Fruit fly (Drosophila melanogaster) whole organism, adult: ENCODE measurements around the gene CG11164.

Experiments
- CG11617 ChIP-seq: fragments of 200-800 bp; sonication (Bioruptor generic); optimal IDR thresholded peaks from 2 replicates; lab custom pipeline; 2017; ENCODE audit warnings: mild to moderate bottlenecking, missing biosample characterization, missing genetic modification reagents, missing genetic modification characterization
- CG12768 ChIP-seq: fragments of 200-800 bp; sonication (Bioruptor generic); optimal IDR thresholded peaks from 2 replicates; lab custom pipeline; 2017; ENCODE audit warnings: missing biosample characterization, missing genetic modification characterization, mild to moderate bottlenecking, moderate library complexity, missing genetic modification reagents
- CG14711 ChIP-seq: fragments of 200-800 bp; sonication (Bioruptor generic); optimal IDR thresholded peaks from 2 replicates; lab custom pipeline; 2018; ENCODE audit warnings: missing biosample characterization, mild to moderate bottlenecking, missing genetic modification characterization, moderate library complexity
- CG1620 ChIP-seq: fragments of 200-800 bp; sonication (Bioruptor generic); optimal IDR thresholded peaks from 2 replicates; lab custom pipeline; 2016; ENCODE audit warnings: missing biosample characterization, missing genetic modification characterization
- CG33017 ChIP-seq: fragments of 200-800 bp; sonication (Bioruptor generic); optimal IDR thresholded peaks from 2 replicates; lab custom pipeline; 2018; ENCODE audit warnings: missing biosample characterization, mild to moderate bottlenecking, missing genetic modification characterization, moderate library complexity
- CG5204 ChIP-seq: fragments of 200-800 bp; sonication (Bioruptor generic); optimal IDR thresholded peaks from 2 replicates; lab custom pipeline; 2016; ENCODE audit warnings: missing biosample characterization, missing genetic modification characterization
- CG7045 ChIP-seq: fragments of 200-800 bp; sonication (Bioruptor generic); optimal IDR thresholded peaks from 2 replicates; lab custom pipeline; 2017; ENCODE audit warnings: missing biosample characterization, mild to moderate bottlenecking, missing genetic modification characterization
- CG7101 ChIP-seq: fragments of 200-800 bp; sonication (Bioruptor generic); optimal IDR thresholded peaks from 2 replicates; lab custom pipeline; 2018; ENCODE audit warnings: missing biosample characterization, mild to moderate bottlenecking, missing genetic modification characterization, moderate library complexity
- Clk ChIP-seq: fragments of 200-800 bp; sonication (Bioruptor generic); optimal IDR thresholded peaks from 2 replicates; lab custom pipeline; 2017; ENCODE audit warnings: missing biosample characterization, missing genetic modification characterization
- Crg-1 ChIP-seq: fragments of 200-800 bp; sonication (Bioruptor generic); optimal IDR thresholded peaks from 2 replicates; lab custom pipeline; 2016; ENCODE audit warnings: missing biosample characterization, missing genetic modification characterization
- Hr96 ChIP-seq: fragments of 200-800 bp; sonication (Bioruptor generic); optimal IDR thresholded peaks from 2 replicates; lab custom pipeline; 2016; ENCODE audit warnings: missing biosample characterization, missing genetic modification characterization
- Mnt ChIP-seq: fragments of 200-800 bp; sonication (Bioruptor generic); optimal IDR thresholded peaks from 2 replicates; lab custom pipeline; 2016; ENCODE audit warnings: missing biosample characterization, mild to moderate bottlenecking, missing genetic modification characterization
- bab1 ChIP-seq: fragments of 200-800 bp; sonication (Bioruptor generic); optimal IDR thresholded peaks from 3 replicates; lab custom pipeline; 2019; ENCODE audit warnings: missing biosample characterization, mild to moderate bottlenecking, missing genetic modification characterization, moderate library complexity
- cic ChIP-seq: fragments of 200-800 bp; sonication (Bioruptor generic); optimal IDR thresholded peaks from 2 replicates; lab custom pipeline; 2017; ENCODE audit warnings: missing biosample characterization, mild to moderate bottlenecking, missing genetic modification characterization, moderate library complexity
- cnc ChIP-seq, 2 experiments: fragments of >200 bp; optimal IDR thresholded peaks; 2 replicates each; lab custom pipeline; 2017
- kay ChIP-seq: fragments of 200-800 bp; sonication (Bioruptor generic); peaks from one replicate; lab custom pipeline; 2016; ENCODE audit warnings: missing biosample characterization, missing genetic modification characterization, borderline replicate concordance
- ovo ChIP-seq: fragments of 200-800 bp; sonication (Bioruptor generic); optimal IDR thresholded peaks from 2 replicates; lab custom pipeline; 2016; ENCODE audit warnings: missing biosample characterization, missing genetic modification characterization
- pad ChIP-seq: fragments of 200-800 bp; sonication (Bioruptor generic); optimal IDR thresholded peaks from 3 replicates; lab custom pipeline; 2017; ENCODE audit warnings: missing biosample characterization, missing genetic modification characterization, mild to moderate bottlenecking, moderate library complexity, missing genetic modification reagents
- tj ChIP-seq: fragments of 200-800 bp; sonication (Bioruptor generic); optimal IDR thresholded peaks from 3 replicates; lab custom pipeline; 2017; ENCODE audit warnings: missing biosample characterization, mild to moderate bottlenecking, missing genetic modification characterization, moderate library complexity
- toe ChIP-seq: fragments of 200-800 bp; sonication (Bioruptor generic); optimal IDR thresholded peaks from 2 replicates; lab custom pipeline; 2016; ENCODE audit warnings: missing biosample characterization, missing genetic modification characterization

Gene CG11164

DNA sequence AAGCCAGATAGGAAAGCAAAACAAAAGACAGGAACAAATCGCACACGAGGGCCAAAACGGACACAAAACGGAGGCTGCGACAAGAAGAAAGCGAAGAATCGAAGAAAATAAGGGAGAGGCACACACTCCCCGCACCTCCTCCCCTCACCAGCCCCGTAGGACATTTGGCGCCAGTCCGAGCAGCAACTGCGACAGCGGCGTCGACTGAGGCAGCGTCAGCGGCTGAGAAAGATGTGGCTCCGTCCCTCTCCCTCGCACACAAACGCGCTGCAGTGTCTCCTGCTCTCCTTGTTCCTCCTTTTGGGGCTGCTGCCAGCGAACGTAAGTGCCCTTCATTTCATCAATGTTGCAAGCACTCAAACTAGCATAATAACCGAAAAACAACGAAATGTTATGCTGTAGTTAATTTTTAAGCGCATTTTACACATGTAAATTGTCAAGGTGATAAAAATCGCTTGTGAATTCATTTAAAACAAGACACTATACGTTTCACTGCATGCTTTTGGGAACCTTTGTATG is 2.6 kb downstream of the CG11164 start:
- no peak for TF ChIP-seq bab1 (GFP tag; lab: Kevin White, UChicago)
- no peak for TF ChIP-seq pad (GFP tag; lab: Kevin White, UChicago)
- no peak for TF ChIP-seq CG14711
- no peak for TF ChIP-seq CG1620 (GFP tag; lab: Kevin White, UChicago)
- no peak for TF ChIP-seq Hr96
- TF ChIP-seq Mnt (GFP tag; lab: Kevin White, UChicago) = no peak
- TF ChIP-seq CG33017 = no peak
- TF ChIP-seq Crg-1 (GFP tag; lab: Kevin White, UChicago) = no peak
- no peak for TF ChIP-seq tj (GFP tag; lab: Kevin White, UChicago)
- no peak for TF ChIP-seq CG7101 (tag; lab: Kevin White, UChicago)
- TF ChIP-seq CG5204 (GFP tag; lab: Kevin White, UChicago) = no peak
- TF ChIP-seq CG11617 (GFP tag; lab: Kevin White, UChicago) = no peak

DNA sequence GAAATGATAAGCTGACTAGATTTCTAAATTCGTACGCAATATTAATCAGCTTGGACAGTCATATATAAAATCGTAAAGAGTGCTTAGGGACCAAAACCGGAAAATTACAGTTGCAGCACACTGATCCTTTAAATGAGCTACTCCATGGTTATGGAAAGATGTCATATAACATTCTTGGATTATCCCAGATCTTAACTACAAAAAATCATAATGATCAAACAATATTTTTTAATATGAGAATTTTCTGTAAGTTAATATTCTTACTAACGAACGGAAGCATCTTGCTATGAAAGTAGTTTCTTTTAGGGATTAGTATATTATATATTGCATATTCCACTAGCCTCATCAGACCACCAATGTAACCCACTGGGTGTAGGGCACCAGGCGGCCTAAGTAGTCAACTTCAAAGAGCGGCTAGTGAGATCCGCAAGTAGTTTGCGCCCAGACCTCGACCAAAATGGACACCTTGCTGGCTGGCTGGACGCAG is 8.7 kb downstream of the CG11164 start, which contains the start of gene CG11162:
CG11162 (plus strand) TSS at position 437 of the 487 bp plus-strand sequence.
- peak; percentile 19 for TF ChIP-seq pad (GFP tag; lab: Kevin White, UChicago)
- peak; percentile 8 for TF ChIP-seq CG11617 (GFP tag; lab: Kevin White, UChicago)
- TF ChIP-seq CG7045 (GFP tag; lab: Kevin White, UChicago) = no peak
- TF ChIP-seq Crg-1 (GFP tag; lab: Kevin White, UChicago) = no peak
- no peak for TF ChIP-seq ovo (GFP tag; lab: Kevin White, UChicago)
- TF ChIP-seq CG7101 (tag; lab: Kevin White, UChicago) = peak; percentile 53
- TF ChIP-seq CG14711 = peak; percentile 27
- TF ChIP-seq cic (GFP tag; lab: Kevin White, UChicago) = no peak

DNA sequence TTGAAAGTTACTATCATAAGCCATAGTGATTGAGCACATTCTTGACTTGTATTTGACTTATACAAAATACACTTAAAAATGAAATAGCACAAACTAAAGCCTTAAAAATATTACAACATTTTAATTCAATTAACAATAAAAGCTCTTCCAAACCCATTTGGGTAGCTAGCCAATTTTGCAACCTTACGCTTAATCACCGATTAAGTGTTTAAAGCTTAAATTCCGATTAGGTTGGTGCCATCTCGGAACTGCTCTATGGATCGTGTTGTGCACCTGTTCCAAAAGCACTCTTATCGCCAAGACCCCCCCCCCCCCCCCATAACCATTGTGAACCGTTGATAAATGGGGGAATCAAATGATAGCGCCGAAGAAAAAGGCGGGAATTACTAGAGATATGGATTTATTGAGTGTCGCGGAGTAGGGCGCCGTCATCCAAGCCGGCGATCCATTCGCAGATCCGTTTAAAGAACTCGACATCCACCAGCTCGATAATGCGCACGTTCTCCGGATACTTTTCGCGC is 10.2 kb downstream of the CG11164 start:
- TF ChIP-seq toe (no peak), cic (GFP tag; lab: Kevin White, UChicago) (peak; percentile 16), CG5204 (GFP tag; lab: Kevin White, UChicago) (no peak), CG1620 (GFP tag; lab: Kevin White, UChicago) (no peak), cnc (optimal IDR thresholded peaks at IDR 0.05; lab: Kevin White, UChicago) (no peak), CG11617 (GFP tag; lab: Kevin White, UChicago) (no peak), tj (GFP tag; lab: Kevin White, UChicago) (no peak), Hr96 (no peak), Crg-1 (GFP tag; lab: Kevin White, UChicago) (no peak), bab1 (GFP tag; lab: Kevin White, UChicago) (no peak), pad (GFP tag; lab: Kevin White, UChicago) (no peak), CG7045 (GFP tag; lab: Kevin White, UChicago) (no peak), CG14711 (no peak), Clk (no peak), Mnt (GFP tag; lab: Kevin White, UChicago) (peak; percentile 49), CG12768 (GFP tag; lab: Kevin White, UChicago) (no peak), CG7101 (tag; lab: Kevin White, UChicago) (no peak), ovo (GFP tag; lab: Kevin White, UChicago) (no peak)

DNA sequence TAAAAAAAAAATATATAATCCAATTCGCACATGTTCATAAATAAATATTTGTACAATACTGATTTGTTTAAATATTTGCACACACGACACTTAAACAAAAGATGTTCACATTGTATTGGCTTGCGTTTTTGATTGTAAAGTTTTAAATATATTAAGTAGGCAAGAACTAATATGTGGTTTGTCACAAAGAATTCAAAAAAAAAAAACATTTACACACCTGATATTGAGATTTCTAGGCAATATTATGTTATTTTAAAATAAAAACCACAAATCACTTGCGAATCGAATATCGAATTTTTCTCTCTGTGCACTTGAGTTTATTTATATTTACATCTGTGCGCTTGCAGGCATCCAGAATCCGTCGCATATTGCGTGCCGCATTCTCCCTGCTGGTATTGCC is 11.8 kb downstream of the CG11164 start:
- TF ChIP-seq CG14711 (peak; percentile 61), cic (GFP tag; lab: Kevin White, UChicago) (no peak), Clk (no peak), CG11617 (GFP tag; lab: Kevin White, UChicago) (peak; percentile 63), Crg-1 (GFP tag; lab: Kevin White, UChicago) (no peak), Mnt (GFP tag; lab: Kevin White, UChicago) (no peak), tj (GFP tag; lab: Kevin White, UChicago) (peak; percentile 11), toe (peak; percentile 30), CG7101 (tag; lab: Kevin White, UChicago) (peak; percentile 66), CG12768 (GFP tag; lab: Kevin White, UChicago) (no peak), CG7045 (GFP tag; lab: Kevin White, UChicago) (peak; percentile 11), cnc (optimal IDR thresholded peaks at IDR 0.05; lab: Kevin White, UChicago) (no peak), kay (peak; percentile 91), CG1620 (GFP tag; lab: Kevin White, UChicago) (no peak), CG5204 (GFP tag; lab: Kevin White, UChicago) (peak; percentile 25), bab1 (GFP tag; lab: Kevin White, UChicago) (no peak), ovo (GFP tag; lab: Kevin White, UChicago) (no peak), CG33017 (peak; percentile 56), pad (GFP tag; lab: Kevin White, UChicago) (no peak), Hr96 (no peak)

- no peak for TF ChIP-seq Clk
- no peak for TF ChIP-seq CG5204 (GFP tag; lab: Kevin White, UChicago)
- TF ChIP-seq CG14711 = no peak
- no peak for TF ChIP-seq toe
- no peak for TF ChIP-seq Hr96
- peak; percentile 82 for TF ChIP-seq cic (GFP tag; lab: Kevin White, UChicago)
- no peak for TF ChIP-seq CG7101 (tag; lab: Kevin White, UChicago)
- TF ChIP-seq bab1 (GFP tag; lab: Kevin White, UChicago) = no peak
- no peak for TF ChIP-seq Crg-1 (GFP tag; lab: Kevin White, UChicago)
- peak; percentile 88 for TF ChIP-seq Mnt (GFP tag; lab: Kevin White, UChicago)
- no peak for TF ChIP-seq pad (GFP tag; lab: Kevin White, UChicago)
- peak; percentile 31 for TF ChIP-seq CG12768 (GFP tag; lab: Kevin White, UChicago)
Measured at dm6 chrX:13680262-13680661, 12.4 kb downstream of the CG11164 start, which contains the start of gene CG12177. Gene CG12177, minus strand, starts transcription at chrX:13680500.
